Fruit fly (Drosophila melanogaster) whole organism, embryonic: ENCODE measurements around the gene RpL35.

Experiments
- CG11560 ChIP-seq: fragments of 200-800 bp; sonication (Bioruptor generic); IDR thresholded peaks from 3 replicates; pipeline ENCODE4 v1.3.6; 2022; ENCODE audit warnings: missing biosample characterization, missing genetic modification characterization
- CG13894 ChIP-seq: fragments of 200-800 bp; sonication (Bioruptor generic); optimal IDR thresholded peaks from 3 replicates; lab custom pipeline; 2018; ENCODE audit warnings: missing biosample characterization, mild to moderate bottlenecking, missing genetic modification characterization, moderate library complexity
- CG17568 ChIP-seq: fragments of 200-800 bp; sonication (Bioruptor generic); optimal IDR thresholded peaks from 2 replicates; lab custom pipeline; 2018; ENCODE audit warnings: missing biosample characterization, mild to moderate bottlenecking, missing genetic modification characterization, moderate library complexity
- CG2116 ChIP-seq: fragments of 200-800 bp; sonication (Bioruptor generic); optimal IDR thresholded peaks from 3 replicates; lab custom pipeline; 2018; ENCODE audit warnings: missing biosample characterization, mild to moderate bottlenecking, missing genetic modification characterization
- CG7963 ChIP-seq: fragments of 200-800 bp; sonication (Bioruptor generic); IDR thresholded peaks from 3 replicates; pipeline ENCODE4 v1.3.6; 2022; ENCODE audit warnings: missing biosample characterization, missing genetic modification characterization; ENCODE audit not compliant: partially characterized antibody
- Oli ChIP-seq: fragments of 200-800 bp; sonication (Bioruptor generic); optimal IDR thresholded peaks from 2 replicates; lab custom pipeline; 2018; ENCODE audit warnings: missing biosample characterization, mild to moderate bottlenecking, missing genetic modification characterization, moderate library complexity
- bab2 ChIP-seq: fragments of 200-800 bp; sonication (Bioruptor generic); optimal IDR thresholded peaks from 2 replicates; lab custom pipeline; 2016; ENCODE audit warnings: missing biosample characterization, missing genetic modification characterization
- gro ChIP-seq: fragments of 200-800 bp; sonication (Bioruptor generic); optimal IDR thresholded peaks from 2 replicates; lab custom pipeline; 2016; ENCODE audit warnings: missing biosample characterization, missing genetic modification characterization
- sug ChIP-seq: fragments of 200-800 bp; optimal IDR thresholded peaks from 2 replicates; lab custom pipeline; 2019; ENCODE audit warnings: missing biosample characterization, mild to moderate bottlenecking, missing genetic modification characterization, moderate library complexity
- zfh1 ChIP-seq: fragments of 200-800 bp; sonication (Bioruptor generic); IDR thresholded peaks from 3 replicates; pipeline ENCODE4 v1.3.6; 2022; ENCODE audit warnings: missing biosample characterization, missing genetic modification characterization

DNA sequence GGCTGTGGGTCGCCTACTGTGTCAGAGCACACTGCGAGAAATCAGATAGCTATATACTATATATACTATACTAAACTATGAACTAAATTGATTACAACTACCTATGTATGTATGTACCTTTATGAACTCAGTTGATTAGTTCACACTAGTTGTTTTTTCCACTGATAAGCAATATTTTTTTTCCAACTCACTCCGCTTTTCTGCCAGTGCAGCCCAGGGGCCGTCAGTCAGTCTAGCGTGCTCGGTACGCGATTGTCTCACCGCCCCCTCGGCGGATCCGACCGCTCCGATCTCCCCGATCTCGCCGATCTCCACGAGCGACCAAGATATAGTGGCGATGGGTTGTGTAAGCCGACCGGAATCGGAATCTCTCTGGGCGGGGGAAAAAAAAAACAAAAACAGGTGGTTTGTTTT, 33.7 kb downstream of the RpL35 start:
- peak; percentile 45 for TF ChIP-seq bab2
- peak; percentile 81 for TF ChIP-seq gro (GFP tag; lab: Kevin White, UChicago)
- TF ChIP-seq CG11560 (tag; lab: Robert Waterston, UW) = peak; percentile 79; the same call in 2 of the 3 replicates
- TF ChIP-seq CG2116 (GFP tag; lab: Kevin White, UChicago) = no peak
- no peak for TF ChIP-seq CG7963 (GFP tag; lab: Robert Waterston, UW)
- TF ChIP-seq CG17568 (GFP tag; lab: Kevin White, UChicago) = no peak
- peak; percentile 82 for TF ChIP-seq Oli (tag; lab: Kevin White, UChicago)
- TF ChIP-seq CG13894 (tag; lab: Kevin White, UChicago) = peak; percentile 95
- TF ChIP-seq zfh1 (GFP tag; lab: Robert Waterston, UW) = peak; percentile 91
- TF ChIP-seq sug (tag; lab: Kevin White, UChicago) = peak; percentile 80
